Comparison of ENCODE assay signal across 3 worm cellular contexts in genomic region chrIV:15570770-15571169, ce11.
A peak's percentile ranks its signal among the peaks of the same experiment; 100 is the strongest.
TF ChIP-seq lines count a peak whose summit lies in the region.

No protein-coding gene starts in this region.

TF ChIP-seq in whole organism, L1 larva, 84 proteins besides CTCF, POLR2A, EP300 and RAD21 (continued from another document and continues in another):
- TF ChIP-seq nhr-19 (GFP tag; conservative IDR thresholded peaks at IDR 0.05; lab: Robert Waterston, UW) (peak; percentile 97), snpc-4 (tag; optimal IDR thresholded peaks at IDR 0.05; lab: Kevin White, UChicago) (peak; percentile 90), mab-9 (GFP tag; IDR thresholded peaks at IDR 0.05; lab: Robert Waterston, UW) (peak; percentile 96), lin-14 (GFP tag; optimal IDR thresholded peaks at IDR 0.05; lab: Kevin White, UChicago) (peak; percentile 96), ceh-90 (tag; optimal IDR thresholded peaks at IDR 0.05; lab: Kevin White, UChicago) (peak; percentile 53), ama-1 (optimal IDR thresholded peaks at IDR 0.05; lab: Kevin White, UChicago) (peak; percentile 56), vab-15 (tag; optimal IDR thresholded peaks at IDR 0.05; lab: Kevin White, UChicago) (peak; percentile 77), irx-1 (tag; optimal IDR thresholded peaks at IDR 0.05; lab: Kevin White, UChicago) (peak; percentile 97), sox-4 (tag; optimal IDR thresholded peaks at IDR 0.05; lab: Kevin White, UChicago) (peak; percentile 81), swsn-7 (tag; optimal IDR thresholded peaks at IDR 0.05; lab: Kevin White, UChicago) (peak; percentile 98), nhr-76 (tag; optimal IDR thresholded peaks at IDR 0.05; lab: Kevin White, UChicago) (peak; percentile 63), dpl-1 (GFP tag; optimal IDR thresholded peaks at IDR 0.05; lab: Kevin White, UChicago) (peak; percentile 62 to 67 (median 66)), egl-13 (tag; optimal IDR thresholded peaks at IDR 0.05; lab: Kevin White, UChicago) (peak; percentile 96), egl-27 (tag; optimal IDR thresholded peaks at IDR 0.05; lab: Kevin White, UChicago) (peak in 1 of 2 experiments; percentile 62), skn-1 (tag; optimal IDR thresholded peaks at IDR 0.05; lab: Kevin White, UChicago) (peak; percentile 80), lin-13 (GFP tag; optimal IDR thresholded peaks at IDR 0.05; lab: Kevin White, UChicago) (peak; percentile 78), blmp-1 (tag; optimal IDR thresholded peaks at IDR 0.05; lab: Kevin White, UChicago) (peak; percentile 64), efl-3 (GFP tag; optimal IDR thresholded peaks at IDR 0.05; lab: Kevin White, UChicago) (peak; percentile 85), unc-62 (GFP tag; optimal IDR thresholded peaks at IDR 0.05; lab: Kevin White, UChicago) (no peak), efl-1 (optimal IDR thresholded peaks at IDR 0.05; lab: Kevin White, UChicago) (peak; percentile 98 to 100), efl-1 (GFP tag; optimal IDR thresholded peaks at IDR 0.05 in 1 of 2; lab: Kevin White, UChicago) (peak; percentile 70 to 98), C34B4.2 (tag; optimal IDR thresholded peaks at IDR 0.05; lab: Kevin White, UChicago) (peak; percentile 72), nhr-71 (tag; optimal IDR thresholded peaks at IDR 0.05; lab: Kevin White, UChicago) (peak; percentile 99), jun-1 (tag; optimal IDR thresholded peaks at IDR 0.05; lab: Kevin White, UChicago) (peak; percentile 94), isw-1 (GFP tag; IDR thresholded peaks at IDR 0.05; lab: Robert Waterston, UW) (peak; percentile 95), nhr-84 (tag; optimal IDR thresholded peaks at IDR 0.05; lab: Kevin White, UChicago) (no peak), tbx-2 (tag; optimal IDR thresholded peaks at IDR 0.05; lab: Kevin White, UChicago) (peak; percentile 98), sup-37 (GFP tag; optimal IDR thresholded peaks at IDR 0.05; lab: Kevin White, UChicago) (peak; percentile 97), fos-1 (tag; optimal IDR thresholded peaks at IDR 0.05; lab: Kevin White, UChicago) (peak; percentile 90), nhr-20 (tag; optimal IDR thresholded peaks at IDR 0.05; lab: Kevin White, UChicago) (peak; percentile 96), snu-23 (GFP tag; optimal IDR thresholded peaks at IDR 0.05; lab: Kevin White, UChicago) (peak; percentile 97), unc-30 (tag; optimal IDR thresholded peaks at IDR 0.05; lab: Kevin White, UChicago) (no peak), F16B12.6 (tag; optimal IDR thresholded peaks at IDR 0.05; lab: Kevin White, UChicago) (peak; percentile 0), grh-1 (GFP tag; IDR thresholded peaks at IDR 0.05; lab: Robert Waterston, UW) (peak; percentile 98), fkh-10 (GFP tag; optimal IDR thresholded peaks at IDR 0.05; lab: Kevin White, UChicago) (peak; percentile 41), nhr-237 (tag; optimal IDR thresholded peaks at IDR 0.05; lab: Kevin White, UChicago) (peak; percentile 18), lsy-2 (tag; optimal IDR thresholded peaks at IDR 0.05; lab: Kevin White, UChicago) (peak; percentile 98), hpl-2 (GFP tag; optimal IDR thresholded peaks at IDR 0.05; lab: Kevin White, UChicago) (peak; percentile 33), C16A3.4 (tag; optimal IDR thresholded peaks at IDR 0.05; lab: Kevin White, UChicago) (peak; percentile 8), nhr-77 (tag; optimal IDR thresholded peaks at IDR 0.05; lab: Kevin White, UChicago) (peak; percentile 78), nhr-12 (tag; optimal IDR thresholded peaks at IDR 0.05; lab: Kevin White, UChicago) (no peak), nhr-28 (tag; optimal IDR thresholded peaks at IDR 0.05; lab: Kevin White, UChicago) (no peak), pag-3 (tag; optimal IDR thresholded peaks at IDR 0.05; lab: Kevin White, UChicago; ENCODE audit: borderline replicate concordance, insufficient read depth) (no peak), fkh-8 (tag; optimal IDR thresholded peaks at IDR 0.05; lab: Kevin White, UChicago) (peak; percentile 88)

TF ChIP-seq in whole organism, L3 larva, 47 proteins besides CTCF, POLR2A, EP300 and RAD21 (continued from another document):
- TF ChIP-seq unc-62 (GFP tag; optimal IDR thresholded peaks at IDR 0.05; lab: Kevin White, UChicago) (peak; percentile 60), lsy-12 (tag; optimal IDR thresholded peaks at IDR 0.05; lab: Kevin White, UChicago) (peak; percentile 98), elt-3 (tag; optimal IDR thresholded peaks at IDR 0.05; lab: Kevin White, UChicago) (no peak), eor-1 (tag; optimal IDR thresholded peaks at IDR 0.05; lab: Kevin White, UChicago) (no peak), nhr-77 (tag; optimal IDR thresholded peaks at IDR 0.05; lab: Kevin White, UChicago) (no peak), hmg-11 (tag; optimal IDR thresholded peaks at IDR 0.05; lab: Kevin White, UChicago) (peak; percentile 98), egl-27 (tag; optimal IDR thresholded peaks at IDR 0.05; lab: Kevin White, UChicago) (peak; percentile 17), pha-4 (tag; optimal IDR thresholded peaks at IDR 0.05; lab: Kevin White, UChicago) (peak; percentile 75), fkh-2 (tag; optimal IDR thresholded peaks at IDR 0.05; lab: Kevin White, UChicago) (no peak), ztf-4 (tag; optimal IDR thresholded peaks at IDR 0.05; lab: Kevin White, UChicago) (no peak), unc-39 (tag; optimal IDR thresholded peaks at IDR 0.05; lab: Kevin White, UChicago) (no peak), ceh-28 (tag; optimal IDR thresholded peaks at IDR 0.05; lab: Kevin White, UChicago) (peak; percentile 96), snpc-4 (tag; optimal IDR thresholded peaks at IDR 0.05; lab: Kevin White, UChicago) (peak; percentile 51), R02D3.7 (tag; optimal IDR thresholded peaks at IDR 0.05; lab: Kevin White, UChicago) (peak; percentile 36), elt-1 (tag; optimal IDR thresholded peaks at IDR 0.05; lab: Kevin White, UChicago) (peak; percentile 24), sea-2 (GFP tag; optimal IDR thresholded peaks at IDR 0.05; lab: Kevin White, UChicago) (no peak), lin-15B (tag; optimal IDR thresholded peaks at IDR 0.05; lab: Kevin White, UChicago) (peak; percentile 68), skn-1 (tag; optimal IDR thresholded peaks at IDR 0.05; lab: Kevin White, UChicago) (peak; percentile 30), ceh-82 (tag; optimal IDR thresholded peaks at IDR 0.05; lab: Kevin White, UChicago) (peak; percentile 7), nhr-28 (tag; optimal IDR thresholded peaks at IDR 0.05; lab: Kevin White, UChicago) (no peak), daf-12 (tag; optimal IDR thresholded peaks at IDR 0.05; lab: Kevin White, UChicago) (no peak), nfya-1 (tag; optimal IDR thresholded peaks at IDR 0.05; lab: Kevin White, UChicago; ENCODE audit: insufficient read depth) (peak; percentile 100), nhr-11 (tag; optimal IDR thresholded peaks at IDR 0.05; lab: Kevin White, UChicago) (no peak), nhr-237 (tag; optimal IDR thresholded peaks at IDR 0.05; lab: Kevin White, UChicago) (no peak), nhr-25 (tag; optimal IDR thresholded peaks at IDR 0.05; lab: Kevin White, UChicago) (peak; percentile 83), fos-1 (tag; optimal IDR thresholded peaks at IDR 0.05; lab: Kevin White, UChicago) (no peak), lin-39 (tag; optimal IDR thresholded peaks at IDR 0.05; lab: Kevin White, UChicago) (peak; percentile 76), jun-1 (tag; optimal IDR thresholded peaks at IDR 0.05; lab: Kevin White, UChicago) (peak; percentile 83)

TF ChIP-seq in whole organism, young adult, 124 proteins besides CTCF, POLR2A, EP300 and RAD21 (continued from another document):
- TF ChIP-seq nhr-179 (tag; optimal IDR thresholded peaks at IDR 0.05; lab: Kevin White, UChicago) (no peak), ekl-4 (GFP tag; IDR thresholded peaks at IDR 0.05; lab: Robert Waterston, UW) (no peak), T26A5.8 (tag; optimal IDR thresholded peaks at IDR 0.05; lab: Kevin White, UChicago) (no peak), D2030.7 (GFP tag; IDR thresholded peaks at IDR 0.05; lab: Robert Waterston, UW) (no peak), F39B2.1 (GFP tag; IDR thresholded peaks at IDR 0.05; lab: Robert Waterston, UW) (no peak), madf-6 (GFP tag; IDR thresholded peaks at IDR 0.05; lab: Robert Waterston, UW) (no peak), cebp-1 (GFP tag; IDR thresholded peaks at IDR 0.05; lab: Robert Waterston, UW) (0 out of 2 replicates have a peak, but pooled peaks have one; percentile 23), cebp-1 (tag; optimal IDR thresholded peaks at IDR 0.05; lab: Kevin White, UChicago) (no peak), atf-7 (tag; optimal IDR thresholded peaks at IDR 0.05; lab: Kevin White, UChicago) (no peak), ccch-3 (GFP tag; optimal IDR thresholded peaks at IDR 0.05; lab: Kevin White, UChicago) (no peak), gei-17 (GFP tag; optimal IDR thresholded peaks at IDR 0.05; lab: Kevin White, UChicago) (no peak), F49E8.2 (tag; optimal IDR thresholded peaks at IDR 0.05; lab: Kevin White, UChicago; ENCODE audit: insufficient read depth) (no peak), bed-1 (GFP tag; IDR thresholded peaks at IDR 0.05; lab: Robert Waterston, UW) (no peak), ceh-91 (GFP tag; IDR thresholded peaks at IDR 0.05; lab: Robert Waterston, UW) (no peak), egrh-3 (GFP tag; IDR thresholded peaks at IDR 0.05; lab: Robert Waterston, UW) (peak; percentile 67), rec-8 (tag; optimal IDR thresholded peaks at IDR 0.05; lab: Kevin White, UChicago) (no peak), athp-1 (tag; optimal IDR thresholded peaks at IDR 0.05; lab: Kevin White, UChicago) (no peak), Y56A3A.18 (GFP tag; IDR thresholded peaks at IDR 0.05; lab: Robert Waterston, UW) (no peak), nhr-90 (tag; optimal IDR thresholded peaks at IDR 0.05; lab: Kevin White, UChicago) (no peak), lir-1 (GFP tag; conservative IDR thresholded peaks at IDR 0.05; lab: Robert Waterston, UW) (no peak), ceh-40 (GFP tag; IDR thresholded peaks at IDR 0.05; lab: Robert Waterston, UW) (no peak), pbrm-1 (GFP tag; IDR thresholded peaks at IDR 0.05; lab: Robert Waterston, UW) (no peak), nhr-27 (tag; optimal IDR thresholded peaks at IDR 0.05; lab: Kevin White, UChicago) (no peak), repo-1 (tag; optimal IDR thresholded peaks at IDR 0.05; lab: Kevin White, UChicago) (no peak), ztf-28 (GFP tag; IDR thresholded peaks at IDR 0.05; lab: Robert Waterston, UW) (no peak), dox-1 (GFP tag; IDR thresholded peaks at IDR 0.05; lab: Robert Waterston, UW) (no peak), T07F8.4 (tag; optimal IDR thresholded peaks at IDR 0.05; lab: Kevin White, UChicago) (no peak), fkh-3 (tag; optimal IDR thresholded peaks at IDR 0.05; lab: Kevin White, UChicago) (no peak), snpc-3.4 (tag; optimal IDR thresholded peaks at IDR 0.05; lab: Kevin White, UChicago) (no peak), dpl-1 (GFP tag; optimal IDR thresholded peaks at IDR 0.05; lab: Kevin White, UChicago) (no peak), madf-3 (GFP tag; IDR thresholded peaks at IDR 0.05; lab: Robert Waterston, UW) (no peak), zfh-2 (GFP tag; conservative IDR thresholded peaks at IDR 0.05; lab: Robert Waterston, UW) (no peak), F55B11.4 (tag; optimal IDR thresholded peaks at IDR 0.05; lab: Kevin White, UChicago; ENCODE audit: borderline replicate concordance, insufficient read depth) (no peak), lin-40 (tag; optimal IDR thresholded peaks at IDR 0.05; lab: Kevin White, UChicago) (peak; percentile 94), ztf-18 (tag; optimal IDR thresholded peaks at IDR 0.05; lab: Kevin White, UChicago) (no peak), let-607 (tag; optimal IDR thresholded peaks at IDR 0.05; lab: Kevin White, UChicago) (peak in 1 of 2 experiments; percentile 50), rcor-1 (GFP tag; IDR thresholded peaks at IDR 0.05; lab: Robert Waterston, UW) (0 out of 2 replicates have a peak, but pooled peaks have one; percentile 29), nhr-120 (GFP tag; IDR thresholded peaks at IDR 0.05; lab: Robert Waterston, UW) (no peak), efl-1 (GFP tag; optimal IDR thresholded peaks at IDR 0.05; lab: Kevin White, UChicago) (no peak), die-1 (tag; optimal IDR thresholded peaks at IDR 0.05; lab: Kevin White, UChicago) (no peak), tlf-1 (GFP tag; optimal IDR thresholded peaks at IDR 0.05; lab: Kevin White, UChicago) (peak; percentile 8), K11D2.4 (GFP tag; IDR thresholded peaks at IDR 0.05; lab: Robert Waterston, UW) (peak; percentile 59; the same call in 1 of the 2 replicates), mcd-1 (GFP tag; IDR thresholded peaks at IDR 0.05; lab: Robert Waterston, UW) (peak; percentile 79), Y95B8A.8 (GFP tag; IDR thresholded peaks at IDR 0.05; lab: Robert Waterston, UW) (no peak), lin-26 (GFP tag; IDR thresholded peaks at IDR 0.05; lab: Robert Waterston, UW) (no peak), sptf-2 (GFP tag; optimal IDR thresholded peaks at IDR 0.05; lab: Kevin White, UChicago) (no peak), hmg-1.2 (GFP tag; IDR thresholded peaks at IDR 0.05; lab: Robert Waterston, UW) (peak; percentile 100), chd-7 (tag; optimal IDR thresholded peaks at IDR 0.05; lab: Kevin White, UChicago) (no peak), cebp-2 (GFP tag; IDR thresholded peaks at IDR 0.05; lab: Robert Waterston, UW) (no peak), mxl-1 (tag; optimal IDR thresholded peaks at IDR 0.05; lab: Kevin White, UChicago) (no peak), C17E4.6 (GFP tag; IDR thresholded peaks at IDR 0.05; lab: Robert Waterston, UW) (no peak), hrde-1 (tag; optimal IDR thresholded peaks at IDR 0.05; lab: Kevin White, UChicago; ENCODE audit: borderline replicate concordance) (no peak), hmg-20 (GFP tag; IDR thresholded peaks at IDR 0.05; lab: Robert Waterston, UW) (0 out of 2 replicates have a peak, but pooled peaks have one; percentile 43), F10E7.11 (tag; optimal IDR thresholded peaks at IDR 0.05; lab: Kevin White, UChicago) (peak; percentile 18), somi-1 (GFP tag; optimal IDR thresholded peaks at IDR 0.05; lab: Kevin White, UChicago) (no peak), B0035.1 (tag; optimal IDR thresholded peaks at IDR 0.05; lab: Kevin White, UChicago) (no peak), let-526 (GFP tag; IDR thresholded peaks at IDR 0.05; lab: Robert Waterston, UW) (no peak), hsf-1 (GFP tag; IDR thresholded peaks at IDR 0.05; lab: Robert Waterston, UW) (no peak), aptf-2 (GFP tag; conservative IDR thresholded peaks at IDR 0.05; lab: Robert Waterston, UW) (no peak), ztf-3 (GFP tag; optimal IDR thresholded peaks at IDR 0.05; lab: Kevin White, UChicago) (no peak), dpff-1 (tag; optimal IDR thresholded peaks at IDR 0.05; lab: Kevin White, UChicago) (no peak), lin-54 (GFP tag; optimal IDR thresholded peaks at IDR 0.05; lab: Kevin White, UChicago) (peak; percentile 40), F57A8.1 (GFP tag; optimal IDR thresholded peaks at IDR 0.05; lab: Kevin White, UChicago) (no peak), madf-10 (tag; optimal IDR thresholded peaks at IDR 0.05; lab: Kevin White, UChicago) (peak; percentile 33), snpc-1.3 (tag; optimal IDR thresholded peaks at IDR 0.05; lab: Kevin White, UChicago; ENCODE audit: insufficient read depth) (no peak), nfya-2 (GFP tag; IDR thresholded peaks at IDR 0.05; lab: Robert Waterston, UW) (no peak), Y53F4B.3 (GFP tag; IDR thresholded peaks at IDR 0.05; lab: Robert Waterston, UW) (no peak), F23B12.7 (tag; optimal IDR thresholded peaks at IDR 0.05; lab: Kevin White, UChicago; ENCODE audit: insufficient read depth) (no peak), him-1 (tag; optimal IDR thresholded peaks at IDR 0.05; lab: Kevin White, UChicago) (no peak), B0261.1 (tag; optimal IDR thresholded peaks at IDR 0.05; lab: Kevin White, UChicago) (no peak), hlh-12 (tag; optimal IDR thresholded peaks at IDR 0.05; lab: Kevin White, UChicago) (no peak), attf-6 (GFP tag; IDR thresholded peaks at IDR 0.05; lab: Robert Waterston, UW) (peak; percentile 48), aptf-3 (GFP tag; IDR thresholded peaks at IDR 0.05; lab: Robert Waterston, UW) (no peak), unc-62 (GFP tag; optimal IDR thresholded peaks at IDR 0.05; lab: Kevin White, UChicago) (no peak)
